Fruit fly (Drosophila melanogaster) whole organism, embryonic: ENCODE measurements around the gene CG43401.

Source experiments
- Ada2b ChIP-seq: fragments of 200-800 bp; sonication (Bioruptor generic); IDR thresholded peaks from 2 replicates; pipeline ENCODE4 v1.3.6; 2022; ENCODE audit warnings: missing biosample characterization, missing genetic modification characterization
- CG11247 ChIP-seq: fragments of 200-800 bp; sonication (Bioruptor generic); IDR thresholded peaks from 2 replicates; pipeline ENCODE4 v1.3.6; 2022; ENCODE audit warnings: missing biosample characterization, missing genetic modification characterization
- CG12299 ChIP-seq: fragments of 200-800 bp; sonication (Bioruptor generic); optimal IDR thresholded peaks from 2 replicates; lab custom pipeline; 2018; ENCODE audit warnings: missing biosample characterization, mild to moderate bottlenecking, missing genetic modification characterization
- CG13775 ChIP-seq: fragments of 200-800 bp; sonication (Bioruptor generic); optimal IDR thresholded peaks from 3 replicates; lab custom pipeline; 2017; ENCODE audit warnings: missing biosample characterization, mild to moderate bottlenecking, missing genetic modification characterization
- CG14667 ChIP-seq: fragments of 200-800 bp; sonication (Bioruptor generic); IDR thresholded peaks from 2 replicates; pipeline ENCODE4 v1.3.6; 2022; ENCODE audit warnings: missing biosample characterization, missing genetic modification characterization
- CG14965 ChIP-seq: fragments of 200-800 bp; sonication (Bioruptor generic); optimal IDR thresholded peaks from 2 replicates; lab custom pipeline; 2016; ENCODE audit warnings: missing biosample characterization, missing genetic modification characterization, borderline replicate concordance
- CG17802 ChIP-seq: fragments of 200-800 bp; sonication (Bioruptor generic); optimal IDR thresholded peaks from 2 replicates; lab custom pipeline; 2018; ENCODE audit warnings: missing biosample characterization, mild to moderate bottlenecking, missing genetic modification characterization, moderate library complexity
- CG18764 ChIP-seq: fragments of 200-800 bp; sonication (Bioruptor generic); optimal IDR thresholded peaks from 3 replicates; lab custom pipeline; 2016; ENCODE audit warnings: missing biosample characterization, missing genetic modification characterization
- CG4360 ChIP-seq: fragments of 200-800 bp; sonication (Bioruptor generic); IDR thresholded peaks from 2 replicates; pipeline ENCODE4 v1.3.6; 2022; ENCODE audit warnings: missing biosample characterization, missing genetic modification characterization
- CG7928 ChIP-seq: fragments of 200-800 bp; sonication (Bioruptor generic); optimal IDR thresholded peaks from 2 replicates; lab custom pipeline; 2017; ENCODE audit warnings: missing biosample characterization, mild to moderate bottlenecking, missing genetic modification characterization
- Dek ChIP-seq: fragments of 200-800 bp; sonication (Bioruptor generic); optimal IDR thresholded peaks from 3 replicates; lab custom pipeline; 2019; ENCODE audit warnings: missing biosample characterization, mild to moderate bottlenecking, missing genetic modification characterization, moderate library complexity
- Drgx ChIP-seq: fragments of 200-800 bp; sonication (Bioruptor generic); IDR thresholded peaks from 2 replicates; pipeline ENCODE4 v1.3.6; 2022; ENCODE audit warnings: missing biosample characterization, missing genetic modification characterization
- H2.0 ChIP-seq: fragments of 200-800 bp; sonication (Bioruptor generic); IDR thresholded peaks from 2 replicates; pipeline ENCODE4 v1.3.6; 2022; ENCODE audit warnings: missing biosample characterization, missing genetic modification characterization
- Med ChIP-seq: fragments of 200-800 bp; sonication (Bioruptor generic); peaks from one replicate; lab custom pipeline; 2016; ENCODE audit warnings: missing biosample characterization, missing genetic modification characterization, mild to moderate bottlenecking, inconsistent platforms, moderate library complexity
- Side ChIP-seq: fragments of 200-800 bp; sonication (Bioruptor generic); optimal IDR thresholded peaks from 2 replicates; lab custom pipeline; 2016; ENCODE audit warnings: missing biosample characterization, missing genetic modification characterization
- Xrp1 ChIP-seq: fragments of 200-800 bp; sonication (Bioruptor generic); IDR thresholded peaks from 2 replicates; pipeline ENCODE4 v1.3.6; 2022; ENCODE audit warnings: missing biosample characterization, missing genetic modification characterization
- bbx ChIP-seq: fragments of 200-800 bp; sonication (Bioruptor generic); IDR thresholded peaks from 2 replicates; pipeline ENCODE4 v1.3.6; 2022; ENCODE audit warnings: missing biosample characterization, missing genetic modification characterization; ENCODE audit not compliant: partially characterized antibody
- bsh ChIP-seq, 2 experiments: fragments of 200-800 bp; sonication (Bioruptor generic); optimal IDR thresholded peaks; 2 replicates each; lab custom pipeline; 2017 to 2018; ENCODE audit warnings: mild to moderate bottlenecking in 2 of 2, missing biosample characterization in 2 of 2, missing genetic modification characterization in 2 of 2, moderate library complexity in 1 of 2
- crol ChIP-seq: fragments of 200-800 bp; sonication (Bioruptor generic); IDR thresholded peaks from 2 replicates; pipeline ENCODE4 v1.3.6; 2022; ENCODE audit warnings: missing biosample characterization, missing genetic modification characterization
- disco-r ChIP-seq: fragments of 200-800 bp; sonication (Bioruptor generic); optimal IDR thresholded peaks from 2 replicates; lab custom pipeline; 2016; ENCODE audit warnings: missing biosample characterization, missing genetic modification characterization
- fd96Cb ChIP-seq: fragments of 200-800 bp; sonication (Bioruptor generic); optimal IDR thresholded peaks from 2 replicates; lab custom pipeline; 2018; ENCODE audit warnings: missing biosample characterization, mild to moderate bottlenecking, missing genetic modification characterization, moderate library complexity
- grau ChIP-seq: fragments of 200-800 bp; optimal IDR thresholded peaks from 3 replicates; lab custom pipeline; 2019; ENCODE audit warnings: missing biosample characterization, mild to moderate bottlenecking, missing genetic modification characterization, moderate library complexity
- insv ChIP-seq, 2 experiments: fragments of 200-800 bp; sonication (Bioruptor generic); optimal IDR thresholded peaks; 3 replicates each; lab custom pipeline; 2016 to 2018; ENCODE audit warnings: missing biosample characterization in 2 of 2, missing genetic modification characterization in 2 of 2
- kni ChIP-seq: fragments of 200-800 bp; sonication (Bioruptor generic); optimal IDR thresholded peaks from 3 replicates; lab custom pipeline; 2017; ENCODE audit warnings: mild to moderate bottlenecking, missing biosample characterization, missing genetic modification reagents, missing genetic modification characterization
- lbe ChIP-seq: fragments of 200-800 bp; sonication (Bioruptor generic); optimal IDR thresholded peaks from 2 replicates; lab custom pipeline; 2016; ENCODE audit warnings: missing biosample characterization, mild to moderate bottlenecking, missing genetic modification characterization
- lmd ChIP-seq: fragments of 200-800 bp; sonication (Bioruptor generic); IDR thresholded peaks from 2 replicates; pipeline ENCODE4 v1.3.6; 2022; ENCODE audit warnings: missing biosample characterization, missing genetic modification characterization
- nom ChIP-seq: fragments of 200-800 bp; sonication (Bioruptor generic); optimal IDR thresholded peaks from 2 replicates; lab custom pipeline; 2017; ENCODE audit warnings: missing biosample characterization, missing genetic modification characterization, mild to moderate bottlenecking, moderate library complexity, missing genetic modification reagents
- p53 ChIP-seq: fragments of 200-800 bp; sonication (Bioruptor generic); optimal IDR thresholded peaks from 2 replicates; lab custom pipeline; 2016; ENCODE audit warnings: missing biosample characterization, missing genetic modification characterization
- prd ChIP-seq, 3 experiments: fragments of >200 bp in 2 of 3; fragments of 200-800 bp in 1 of 3; sonication (Bioruptor generic) in 1 of 3; optimal IDR thresholded peaks in 2 of 3; IDR thresholded peaks in 1 of 3; 2 replicates in 2 of 3; 3 replicates in 1 of 3; pipeline versions ENCODE4 v1.3.6 to Lab custom; 2017 to 2022; ENCODE audit warnings: missing biosample characterization in 1 of 3, missing genetic modification characterization in 1 of 3
- row ChIP-seq: fragments of 200-800 bp; sonication (Bioruptor generic); IDR thresholded peaks from 3 replicates; pipeline ENCODE4 v1.3.6; 2022; ENCODE audit warnings: missing biosample characterization, missing genetic modification characterization
- sens ChIP-seq: fragments of 200-800 bp; sonication (Bioruptor generic); peaks from one replicate; lab custom pipeline; 2016; ENCODE audit warnings: missing biosample characterization, missing genetic modification characterization
- sima ChIP-seq: fragments of 200-800 bp; sonication (Bioruptor generic); optimal IDR thresholded peaks from 2 replicates; lab custom pipeline; 2016; ENCODE audit warnings: missing biosample characterization, missing genetic modification characterization
- tin ChIP-seq: fragments of 200-800 bp; sonication (Bioruptor generic); optimal IDR thresholded peaks from 3 replicates; lab custom pipeline; 2016; ENCODE audit warnings: missing biosample characterization, missing genetic modification characterization
- trh ChIP-seq: fragments of 200-800 bp; sonication (Bioruptor generic); optimal IDR thresholded peaks from 2 replicates; lab custom pipeline; 2016; ENCODE audit warnings: missing biosample characterization, missing genetic modification characterization

CG43401 gene

dm6 chr2L:1456822-1457221, 28.5 kb downstream of the CG43401 start (continued):
- no peak for TF ChIP-seq trh (GFP tag; lab: Kevin White, UChicago)
- no peak for TF ChIP-seq tin
- TF ChIP-seq Ada2b (GFP tag; lab: Robert Waterston, UW) = no peak
- TF ChIP-seq fd96Cb (tag; lab: Kevin White, UChicago) = peak; percentile 16

dm6 chr2L:1458584-1459203, 30.4 kb downstream of the CG43401 start:
- no peak for TF ChIP-seq CG12299
- TF ChIP-seq CG4360 (GFP tag; lab: Robert Waterston, UW) = peak; percentile 59
- no peak for TF ChIP-seq CG17802 (tag; lab: Kevin White, UChicago)
- no peak for TF ChIP-seq Side (GFP tag; lab: Kevin White, UChicago)
- peak in 1 of 2 experiments; percentile 40 for TF ChIP-seq bsh (GFP tag; optimal IDR thresholded peaks at IDR 0.05; lab: Kevin White, UChicago)
- no peak for TF ChIP-seq H2.0
- TF ChIP-seq Drgx = peak; percentile 78
- peak; percentile 44; the same call in 1 of the 2 replicates for TF ChIP-seq crol (GFP tag; lab: Robert Waterston, UW)
- no peak for TF ChIP-seq sima (GFP tag; lab: Kevin White, UChicago)
- TF ChIP-seq disco-r (GFP tag; lab: Kevin White, UChicago) = no peak
- TF ChIP-seq CG14667 (GFP tag; lab: Robert Waterston, UW) = no peak
- TF ChIP-seq Dek (tag; lab: Kevin White, UChicago) = no peak
- TF ChIP-seq kni (GFP tag; lab: Kevin White, UChicago) = no peak
- TF ChIP-seq lmd (GFP tag; lab: Robert Waterston, UW) = no peak
- TF ChIP-seq insv (GFP tag; optimal IDR thresholded peaks at IDR 0.05; lab: Kevin White, UChicago) = no peak
- no peak for TF ChIP-seq CG7928
- TF ChIP-seq CG18764 (GFP tag; lab: Kevin White, UChicago) = no peak
- TF ChIP-seq lbe (GFP tag; lab: Kevin White, UChicago) = no peak
- no peak for TF ChIP-seq bbx (GFP tag; lab: Robert Waterston, UW)
- TF ChIP-seq sens (GFP tag; lab: Kevin White, UChicago) = peak; percentile 43
- no peak for TF ChIP-seq CG13775 (GFP tag; lab: Kevin White, UChicago)
- TF ChIP-seq, all 482 proteins: peak for 5

- TF ChIP-seq sens (GFP tag; lab: Kevin White, UChicago) (peak; percentile 12), Xrp1 (GFP tag; lab: Robert Waterston, UW) (0 out of 2 replicates have a peak, but pooled peaks have one; percentile 24), p53 (GFP tag; lab: Kevin White, UChicago) (no peak), grau (tag; lab: Kevin White, UChicago) (peak; percentile 68), CG14965 (GFP tag; lab: Kevin White, UChicago) (no peak), Med (GFP tag; lab: Kevin White, UChicago) (peak; percentile 1), prd (optimal IDR thresholded peaks at IDR 0.05; lab: Kevin White, UChicago) (no peak), prd (GFP tag; IDR thresholded peaks at IDR 0.05; lab: Robert Waterston, UW) (peak; percentile 24; the same call in 1 of the 3 replicates), nom (peak; percentile 16), row (GFP tag; lab: Robert Waterston, UW) (peak; percentile 25; the same call in 1 of the 3 replicates), CG11247 (GFP tag; lab: Robert Waterston, UW) (no peak), bsh (GFP tag; optimal IDR thresholded peaks at IDR 0.05; lab: Kevin White, UChicago) (peak in 1 of 2 experiments; percentile 40)
Observed at dm6 chr2L:1459344-1459743, 31.1 kb downstream of the CG43401 start.
